Fruit fly (Drosophila melanogaster): ENCODE results near the gene Idgf1.

Idgf1 gene

dm6 chr2L:16406523-16406922 is 38.6 kb upstream of the Idgf1 start (continued):
- TF ChIP-seq CG1621 (tag; optimal IDR thresholded peaks at IDR 0.05) (peak; percentile 39), net (GFP tag; optimal IDR thresholded peaks at IDR 0.05) (peak; percentile 33), Blimp-1 (GFP tag; optimal IDR thresholded peaks at IDR 0.05) (no peak), CG6163 (GFP tag; IDR thresholded peaks at IDR 0.05) (0 out of 3 replicates have a peak, but pooled peaks have one; percentile 28), Met (GFP tag; optimal IDR thresholded peaks at IDR 0.05) (peak; percentile 64), cyc (GFP tag; optimal IDR thresholded peaks at IDR 0.05) (peak; percentile 44), fd85E (GFP tag; optimal IDR thresholded peaks at IDR 0.05) (peak; percentile 7), Ets21C (GFP tag; optimal IDR thresholded peaks at IDR 0.05) (no peak), Sox15 (GFP tag; optimal IDR thresholded peaks at IDR 0.05) (peak; percentile 42), CG6808 (GFP tag; optimal IDR thresholded peaks at IDR 0.05) (peak; percentile 64), salr (GFP tag; optimal IDR thresholded peaks at IDR 0.05) (no peak), CG6792 (GFP tag; optimal IDR thresholded peaks at IDR 0.05) (peak; percentile 63), acj6 (GFP tag; optimal IDR thresholded peaks at IDR 0.05) (peak; percentile 66), Eip75B (GFP tag; optimal IDR thresholded peaks at IDR 0.05) (peak; percentile 58), Sox102F (GFP tag; optimal IDR thresholded peaks at IDR 0.05) (peak; percentile 70), esn (GFP tag; optimal IDR thresholded peaks at IDR 0.05) (peak; percentile 71), CG3919 (GFP tag; optimal IDR thresholded peaks at IDR 0.05) (peak; percentile 62)

- TF ChIP-seq dac (GFP tag; optimal IDR thresholded peaks at IDR 0.05): peak; percentile 46
- peak; percentile 16 for TF ChIP-seq acj6 (GFP tag; optimal IDR thresholded peaks at IDR 0.05)
- peak; percentile 16 for TF ChIP-seq CG6276 (GFP tag; optimal IDR thresholded peaks at IDR 0.05)
- no peak for TF ChIP-seq CG15336 (GFP tag; IDR thresholded peaks at IDR 0.05)
- TF ChIP-seq CG3919 (GFP tag; optimal IDR thresholded peaks at IDR 0.05): peak; percentile 23
- peak; percentile 12 for TF ChIP-seq CG34406 (GFP tag; optimal IDR thresholded peaks at IDR 0.05)
- peak; percentile 8 for TF ChIP-seq CG10669 (GFP tag; optimal IDR thresholded peaks at IDR 0.05)
- TF ChIP-seq Ets96B (tag; optimal IDR thresholded peaks at IDR 0.05): peak; percentile 38
- peak; percentile 25 for TF ChIP-seq Smox (GFP tag; optimal IDR thresholded peaks at IDR 0.05)
- TF ChIP-seq esn (GFP tag; optimal IDR thresholded peaks at IDR 0.05): peak; percentile 18
- peak in 1 of 2 experiments; percentile 40 for TF ChIP-seq salr (GFP tag; optimal IDR thresholded peaks at IDR 0.05)
- TF ChIP-seq CG31627 (GFP tag; optimal IDR thresholded peaks at IDR 0.05): no peak
- peak; percentile 50 for TF ChIP-seq CG8632 (GFP tag; optimal IDR thresholded peaks at IDR 0.05)
- TF ChIP-seq vri (GFP tag; optimal IDR thresholded peaks at IDR 0.05): no peak
- TF ChIP-seq CG9139 (GFP tag; optimal IDR thresholded peaks at IDR 0.05): no peak
- TF ChIP-seq CG32006 (GFP tag; optimal IDR thresholded peaks at IDR 0.05): peak; percentile 57
- peak; percentile 69 for TF ChIP-seq Eip78C (GFP tag)
- peak; percentile 24 for TF ChIP-seq CG4318 (GFP tag; optimal IDR thresholded peaks at IDR 0.05)
- TF ChIP-seq CG3032 (tag; optimal IDR thresholded peaks at IDR 0.05): peak; percentile 45
- peak; percentile 12 for TF ChIP-seq CG6792 (GFP tag; optimal IDR thresholded peaks at IDR 0.05)
- no peak for TF ChIP-seq CG6854 (GFP tag; optimal IDR thresholded peaks at IDR 0.05)
- peak; percentile 27 for TF ChIP-seq CG10631 (GFP tag; optimal IDR thresholded peaks at IDR 0.05)
- TF ChIP-seq OdsH (GFP tag; optimal IDR thresholded peaks at IDR 0.05): peak; percentile 28
- TF ChIP-seq achi (GFP tag; optimal IDR thresholded peaks at IDR 0.05): peak; percentile 23
- no peak for TF ChIP-seq Hr38 (GFP tag; optimal IDR thresholded peaks at IDR 0.05)
- TF ChIP-seq dsx (GFP tag; optimal IDR thresholded peaks at IDR 0.05; ENCODE audit: poor library complexity, severe bottlenecking): peak; percentile 25
- TF ChIP-seq Met (GFP tag; optimal IDR thresholded peaks at IDR 0.05): no peak
Measured at dm6 chr2L:16407305-16407704, 37.8 kb upstream of the Idgf1 start.

- no peak for TF ChIP-seq Sox102F (GFP tag; optimal IDR thresholded peaks at IDR 0.05)
- peak in 1 of 2 experiments; percentile 88 for TF ChIP-seq ss (GFP tag; optimal IDR thresholded peaks at IDR 0.05)
- no peak for TF ChIP-seq CG16779 (tag; optimal IDR thresholded peaks at IDR 0.05)
Measured at dm6 chr2L:16413772-16414171, 31.3 kb upstream of the Idgf1 start.
